Worm (Caenorhabditis elegans) whole organism, young adult: ENCODE results near the gene thn-4.

Experiments used
- B0019.2 ChIP-seq: fragments of 200-800 bp; sonication (Bioruptor generic); conservative IDR thresholded peaks from 2 replicates; pipeline ENCODE4 v1.3.6; 2022; ENCODE audit warnings: missing genetic modification reagents, missing genetic modification characterization, missing compliant biosample characterization
- hmg-1.2 ChIP-seq: fragments of 200-800 bp; sonication (Bioruptor generic); IDR thresholded peaks from 2 replicates; pipeline ENCODE4 v1.3.6; 2022; ENCODE audit warnings: missing genetic modification reagents, missing genetic modification characterization, missing compliant biosample characterization

- TF ChIP-seq B0019.2 (GFP tag; lab: Robert Waterston, UW) (no peak), hmg-1.2 (GFP tag; lab: Robert Waterston, UW) (no peak)
Measured at ce11 chrV:16821270-16821737, 50.0 kb downstream of the thn-4 start, which contains the start of gene T20B3.14.
